Fruit fly (Drosophila melanogaster): ENCODE measurements around the gene CG13937.

Gene CG13937

DNA sequence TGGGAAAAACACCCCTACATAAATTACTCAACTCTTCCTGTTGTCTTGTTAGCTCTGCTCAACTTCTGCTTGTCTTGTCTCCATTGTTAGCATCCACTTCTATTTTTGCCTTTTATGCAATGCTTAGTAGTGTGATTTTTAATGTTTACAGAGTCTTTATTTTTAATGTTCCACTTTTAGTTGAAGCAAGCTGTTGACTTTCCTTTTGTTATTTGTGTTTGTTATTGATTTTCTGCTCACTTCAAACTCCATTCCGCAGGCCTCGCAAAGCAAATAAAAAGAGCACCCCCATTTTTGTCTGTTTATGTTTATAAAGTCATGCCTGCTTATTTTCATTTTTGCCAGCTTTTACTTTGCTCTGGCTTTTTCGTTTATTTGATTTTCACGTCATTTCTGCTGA, 922 bp downstream of the CG13937 start (continued):
- TF ChIP-seq CG6791 (GFP tag; IDR thresholded peaks at IDR 0.05; ENCODE audit: partially characterized antibody) (no peak), CG12219 (GFP tag; optimal IDR thresholded peaks at IDR 0.05) (no peak), otp (GFP tag; IDR thresholded peaks at IDR 0.05) (no peak), cwo (GFP tag; optimal IDR thresholded peaks at IDR 0.05) (no peak), CG2116 (GFP tag; optimal IDR thresholded peaks at IDR 0.05) (no peak), crc (GFP tag; optimal IDR thresholded peaks at IDR 0.05) (no peak), so (GFP tag; IDR thresholded peaks at IDR 0.05) (no peak), z (GFP tag; IDR thresholded peaks at IDR 0.05) (no peak), CG15479 (GFP tag; optimal IDR thresholded peaks at IDR 0.05) (no peak), CG14050 (GFP tag; IDR thresholded peaks at IDR 0.05) (no peak), pan (optimal IDR thresholded peaks at IDR 0.05) (no peak), pan (GFP tag; optimal IDR thresholded peaks at IDR 0.05 in 1 of 2, IDR thresholded peaks at IDR 0.05 in 1 of 2) (peak in 1 of 2 experiments; percentile 5), CG17612 (GFP tag; IDR thresholded peaks at IDR 0.05) (no peak), bab2 (GFP tag; optimal IDR thresholded peaks at IDR 0.05) (no peak), sim (GFP tag; IDR thresholded peaks at IDR 0.05) (no peak), BEAF-32 (GFP tag; optimal IDR thresholded peaks at IDR 0.05) (no peak), Med (GFP tag) (peak; percentile 53), ci (GFP tag; IDR thresholded peaks at IDR 0.05) (0 out of 3 replicates have a peak, but pooled peaks have one; percentile 33), CG6175 (GFP tag; IDR thresholded peaks at IDR 0.05) (no peak), Oaz (GFP tag; IDR thresholded peaks at IDR 0.05) (no peak), CG17359 (tag; optimal IDR thresholded peaks at IDR 0.05) (peak; percentile 24), HLH3B (GFP tag; IDR thresholded peaks at IDR 0.05) (no peak; the same call in 1 of the 2 replicates), TFAM (GFP tag; optimal IDR thresholded peaks at IDR 0.05) (no peak), Abd-B (GFP tag; optimal IDR thresholded peaks at IDR 0.05) (no peak), Atf6 (GFP tag; IDR thresholded peaks at IDR 0.05) (no peak), Rfx (GFP tag; IDR thresholded peaks at IDR 0.05) (0 out of 2 replicates have a peak, but pooled peaks have one; percentile 16), CG12104 (GFP tag; optimal IDR thresholded peaks at IDR 0.05) (no peak), zen2 (GFP tag; IDR thresholded peaks at IDR 0.05; ENCODE audit: partially characterized antibody) (no peak), eyg (GFP tag; optimal IDR thresholded peaks at IDR 0.05) (no peak), CG9876 (GFP tag; optimal IDR thresholded peaks at IDR 0.05) (no peak), Six4 (GFP tag; optimal IDR thresholded peaks at IDR 0.05) (no peak), CG18599 (GFP tag; optimal IDR thresholded peaks at IDR 0.05) (peak; percentile 21), Dip3 (GFP tag; optimal IDR thresholded peaks at IDR 0.05) (no peak), Mad (GFP tag; optimal IDR thresholded peaks at IDR 0.05) (no peak), CG7271 (tag; optimal IDR thresholded peaks at IDR 0.05) (no peak), Fer2 (tag; optimal IDR thresholded peaks at IDR 0.05) (no peak), Atf-2 (GFP tag; optimal IDR thresholded peaks at IDR 0.05) (no peak), CG31224 (GFP tag; IDR thresholded peaks at IDR 0.05) (no peak), NC2α (GFP tag; optimal IDR thresholded peaks at IDR 0.05) (no peak), CG10366 (GFP tag; IDR thresholded peaks at IDR 0.05) (no peak), CG12236 (GFP tag; optimal IDR thresholded peaks at IDR 0.05) (no peak), CG18011 (GFP tag; optimal IDR thresholded peaks at IDR 0.05) (no peak), grau (tag; optimal IDR thresholded peaks at IDR 0.05) (no peak), CG1603 (tag; optimal IDR thresholded peaks at IDR 0.05) (no peak), mld (GFP tag; IDR thresholded peaks at IDR 0.05; ENCODE audit: partially characterized antibody) (no peak), row (GFP tag; IDR thresholded peaks at IDR 0.05) (no peak), Hr39 (optimal IDR thresholded peaks at IDR 0.05) (no peak), gsb (GFP tag; IDR thresholded peaks at IDR 0.05) (no peak), lab (GFP tag; optimal IDR thresholded peaks at IDR 0.05) (peak; percentile 34), CG17829 (tag; optimal IDR thresholded peaks at IDR 0.05) (no peak), Eip74EF (GFP tag; optimal IDR thresholded peaks at IDR 0.05) (no peak), CG10979 (tag; optimal IDR thresholded peaks at IDR 0.05) (no peak)

All from whole organism, embryonic.